Worm (Caenorhabditis elegans) whole organism, L3 larva: ENCODE data around the gene ZK470.14.

Experiments used
- ceh-16 ChIP-seq: sonication (generic microtip); optimal IDR thresholded peaks from 2 replicates; lab custom pipeline; 2017; ENCODE audit warnings: missing biosample characterization, missing genetic modification characterization
- jun-1 ChIP-seq: fragments of 150-350 bp; optimal IDR thresholded peaks from 2 replicates; lab custom pipeline; 2014; ENCODE audit warnings: missing biosample characterization, missing genetic modification reagents, missing genetic modification characterization
- pha-4 ChIP-seq: fragments of 150-350 bp; optimal IDR thresholded peaks from 2 replicates; lab custom pipeline; 2014; ENCODE audit warnings: missing biosample characterization, missing genetic modification reagents, missing genetic modification characterization
- tbx-2 ChIP-seq: sonication (generic microtip); optimal IDR thresholded peaks from 2 replicates; lab custom pipeline; 2016; ENCODE audit warnings: mild to moderate bottlenecking, missing genetic modification characterization, missing compliant biosample characterization
- zag-1 ChIP-seq: fragments of 150-350 bp; optimal IDR thresholded peaks from 2 replicates; lab custom pipeline; 2014; ENCODE audit warnings: missing biosample characterization, missing genetic modification characterization

DNA sequence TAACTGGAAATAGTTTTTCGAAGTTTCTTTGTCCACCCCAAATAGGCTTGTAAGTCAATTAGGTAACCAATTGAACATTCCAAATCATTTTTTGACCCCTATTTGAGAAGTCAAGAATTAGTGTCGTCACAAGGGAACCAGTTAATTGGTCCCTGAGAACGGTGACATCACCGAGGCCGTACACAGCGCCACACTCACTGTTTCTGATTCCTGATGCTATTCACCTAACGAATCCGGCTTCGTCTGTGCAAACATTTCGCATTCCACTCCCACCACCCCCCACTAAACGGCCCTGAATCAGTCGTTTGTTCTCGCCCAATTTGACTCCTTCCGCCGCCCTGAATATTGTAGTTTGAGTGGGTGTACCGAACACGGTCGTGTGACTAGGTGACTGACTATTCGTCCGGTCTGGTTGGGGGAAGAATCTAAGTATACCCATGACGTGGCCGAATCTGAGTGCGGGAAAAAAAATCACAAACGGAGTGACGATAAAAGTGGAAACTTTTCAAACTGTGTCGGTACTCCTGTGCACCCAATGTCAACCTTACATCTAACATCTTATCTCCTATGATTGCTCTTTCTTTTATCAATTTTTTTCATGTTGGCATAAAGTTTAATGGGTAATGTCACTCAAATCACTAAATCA lies 23.0 kb upstream of the ZK470.14 start:
- TF ChIP-seq tbx-2 (tag; lab: Kevin White, UChicago): no peak
- no peak for TF ChIP-seq ceh-16 (tag; lab: Kevin White, UChicago)
- peak; percentile 53 for TF ChIP-seq jun-1 (tag; lab: Kevin White, UChicago)
- no peak for TF ChIP-seq zag-1 (tag; lab: Kevin White, UChicago)
- no peak for TF ChIP-seq pha-4 (tag; lab: Kevin White, UChicago)
